Worm (Caenorhabditis elegans) whole organism, midembryonic: ENCODE measurements around the gene F56D6.6.

ENCODE experiments used
- flt-1 ChIP-seq: fragments of 200-800 bp; sonication (Bioruptor generic); IDR thresholded peaks from 2 replicates; pipeline ENCODE4 v1.3.6; 2022; ENCODE audit warnings: missing genetic modification characterization, missing compliant biosample characterization
- klf-2 ChIP-seq: fragments of 200-800 bp; sonication (Bioruptor generic); conservative IDR thresholded peaks from 2 replicates; pipeline ENCODE4 v1.3.6; 2022; ENCODE audit warnings: missing genetic modification reagents, missing genetic modification characterization, missing compliant biosample characterization
- med-1 ChIP-seq: sonication (generic microtip); optimal IDR thresholded peaks from 2 replicates; lab custom pipeline; 2017; ENCODE audit warnings: missing genetic modification characterization, mild to moderate bottlenecking, missing compliant biosample characterization, antibody characterized with exemption, missing genetic modification reagents; ENCODE audit not compliant: insufficient read depth
- ref-1 ChIP-seq: fragments of 200-800 bp; sonication (Bioruptor generic); conservative IDR thresholded peaks from 2 replicates; pipeline ENCODE4 v1.3.6; 2022; ENCODE audit warnings: missing genetic modification reagents, missing genetic modification characterization, missing compliant biosample characterization
- ztf-23 ChIP-seq: fragments of 200-800 bp; sonication (Bioruptor generic); IDR thresholded peaks from 2 replicates; pipeline ENCODE4 v1.3.6; 2022; ENCODE audit warnings: missing genetic modification reagents, missing genetic modification characterization, missing compliant biosample characterization
- ztf-29 ChIP-seq: fragments of 200-800 bp; sonication (Bioruptor generic); IDR thresholded peaks from 2 replicates; pipeline ENCODE4 v1.3.6; 2022; ENCODE audit warnings: missing genetic modification reagents, missing genetic modification characterization, missing compliant biosample characterization

DNA sequence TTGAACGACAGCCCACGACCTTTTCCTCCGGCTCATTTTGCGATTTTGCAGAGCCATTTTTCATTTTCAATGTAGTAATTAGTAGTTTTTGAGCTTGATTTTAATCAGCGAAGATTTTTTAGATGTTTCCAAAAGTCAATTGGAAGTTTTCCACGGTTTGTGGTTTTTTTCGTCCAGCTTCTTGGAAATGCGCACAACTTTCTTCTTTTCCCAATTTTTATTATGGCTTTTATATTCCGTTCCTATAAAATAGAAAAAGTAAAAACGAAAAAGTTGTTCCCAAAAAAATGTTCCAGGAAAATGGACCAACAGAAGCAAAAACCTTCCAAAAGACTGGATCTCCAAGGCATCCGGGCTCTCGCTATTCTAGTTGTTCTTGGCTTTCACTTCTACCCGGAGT is 17.7 kb upstream of the F56D6.6 start, which contains the start of gene oac-22:
- TF ChIP-seq ztf-29 (GFP tag; lab: Robert Waterston, UW) (no peak), ztf-23 (GFP tag; lab: Robert Waterston, UW) (no peak), med-1 (GFP tag; lab: Kevin White, UChicago) (no peak), flt-1 (no peak), ref-1 (GFP tag; lab: Robert Waterston, UW) (no peak), klf-2 (GFP tag; lab: Robert Waterston, UW) (no peak)
